Worm (Caenorhabditis elegans): Measurements from ENCODE around the gene T05B4.10.

T05B4.10 gene

DNA sequence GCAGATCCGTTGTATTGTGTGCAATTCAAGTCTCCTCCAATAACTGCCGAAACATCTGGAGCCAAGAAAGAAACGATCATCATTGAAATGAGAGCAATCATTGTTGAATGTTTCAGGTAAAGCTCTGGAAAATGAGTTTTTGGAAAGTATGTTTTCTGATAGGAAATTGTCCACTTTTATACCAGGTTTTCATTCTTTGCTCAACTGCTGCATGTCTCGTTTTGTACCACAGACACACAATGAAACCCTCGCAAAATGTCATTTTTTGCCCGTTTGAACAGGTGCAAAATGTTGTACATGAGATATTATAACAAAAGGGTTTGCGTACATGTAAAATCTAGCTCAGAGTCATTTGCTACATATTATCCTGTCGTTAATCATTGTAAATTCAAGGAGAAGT lies at the start of gene T05B4.10:
Gene T05B4.10, minus strand, starts transcription at position 101 of the 400 bp plus-strand sequence.
- no peak for TF ChIP-seq hlh-1 (tag; optimal IDR thresholded peaks at IDR 0.05)
- no peak for TF ChIP-seq tbx-8 (GFP tag; optimal IDR thresholded peaks at IDR 0.05)
- no peak for TF ChIP-seq zip-8 (tag; optimal IDR thresholded peaks at IDR 0.05)
- TF ChIP-seq ceh-43 (GFP tag; optimal IDR thresholded peaks at IDR 0.05) = no peak
- TF ChIP-seq cnd-1 (tag; optimal IDR thresholded peaks at IDR 0.05) = no peak
- no peak for TF ChIP-seq blmp-1 (tag; optimal IDR thresholded peaks at IDR 0.05)
- TF ChIP-seq drap-1 (GFP tag; optimal IDR thresholded peaks at IDR 0.05) = no peak
- no peak for TF ChIP-seq unc-62 (GFP tag; optimal IDR thresholded peaks at IDR 0.05)

DNA sequence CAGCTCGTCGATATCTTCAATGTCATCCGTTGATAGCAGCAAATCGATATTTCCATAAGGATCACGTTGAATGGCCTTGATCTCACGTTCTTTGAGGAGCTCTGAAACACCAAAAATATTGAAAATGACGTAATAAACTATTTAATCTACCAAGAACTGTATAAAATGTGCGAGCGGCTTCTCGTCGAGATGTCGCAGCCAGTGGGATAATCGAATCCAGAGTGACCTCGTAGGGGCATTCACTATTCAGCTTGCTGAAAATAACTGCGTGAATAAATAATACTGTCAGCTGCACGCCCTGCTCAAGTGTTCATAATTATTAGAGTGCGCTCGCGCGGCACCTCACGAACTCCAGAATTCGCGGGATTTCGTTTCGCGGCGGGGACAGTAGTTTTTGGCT lies 49.6 kb upstream of the T05B4.10 start, which contains the start of gene Y45G5AM.7:
Gene Y45G5AM.7, minus strand, starts transcription at position 101 of the 400 bp plus-strand sequence.
- no peak for TF ChIP-seq nhr-2 (tag; optimal IDR thresholded peaks at IDR 0.05)
- TF ChIP-seq zip-8 (tag; optimal IDR thresholded peaks at IDR 0.05) = peak; percentile 21

DNA sequence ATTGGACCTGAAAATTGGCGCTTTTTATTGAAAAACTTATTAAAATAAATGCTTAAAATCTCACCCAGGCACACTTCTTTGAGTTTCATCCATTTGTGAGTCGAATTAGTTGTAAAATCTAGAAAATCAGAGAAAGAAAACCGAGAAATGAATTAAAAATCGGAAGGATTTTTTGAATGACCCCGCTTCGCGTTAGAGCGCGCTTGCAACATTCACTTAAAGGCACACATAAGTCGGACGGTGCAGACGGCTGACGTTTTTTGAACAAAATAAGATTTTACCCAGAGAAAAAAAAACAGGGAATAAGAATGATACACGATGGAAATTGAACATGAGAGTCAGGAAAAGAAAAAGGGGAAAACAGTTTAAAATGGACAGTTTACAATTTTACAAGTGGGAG lies 49.1 kb upstream of the T05B4.10 start:
- TF ChIP-seq nhr-237 (tag; optimal IDR thresholded peaks at IDR 0.05) = no peak
- no peak for TF ChIP-seq lsy-2 (tag; optimal IDR thresholded peaks at IDR 0.05)
- no peak for TF ChIP-seq ceh-43 (GFP tag; optimal IDR thresholded peaks at IDR 0.05)
- no peak for TF ChIP-seq nhr-76 (tag; optimal IDR thresholded peaks at IDR 0.05)
- no peak for TF ChIP-seq hlh-1 (tag; optimal IDR thresholded peaks at IDR 0.05)
- no peak for TF ChIP-seq flh-1 (GFP tag; optimal IDR thresholded peaks at IDR 0.05)
- no peak for TF ChIP-seq lin-13 (tag; optimal IDR thresholded peaks at IDR 0.05)
- no peak for TF ChIP-seq nhr-28 (tag; optimal IDR thresholded peaks at IDR 0.05)
- peak; percentile 19 for TF ChIP-seq ceh-39 (tag; optimal IDR thresholded peaks at IDR 0.05)
- no peak for TF ChIP-seq lin-32 (GFP tag; optimal IDR thresholded peaks at IDR 0.05)
- TF ChIP-seq unc-120 (tag; optimal IDR thresholded peaks at IDR 0.05; ENCODE audit: poor library complexity, severe bottlenecking) = no peak
- TF ChIP-seq bed-3 (GFP tag; optimal IDR thresholded peaks at IDR 0.05) = no peak
- no peak for TF ChIP-seq unc-62 (GFP tag; optimal IDR thresholded peaks at IDR 0.05)
- peak; percentile 41 for TF ChIP-seq mep-1 (tag; optimal IDR thresholded peaks at IDR 0.05)
- TF ChIP-seq ces-1 (GFP tag; optimal IDR thresholded peaks at IDR 0.05) = peak; percentile 7
- no peak for TF ChIP-seq ceh-83 (GFP tag; optimal IDR thresholded peaks at IDR 0.05)
- TF ChIP-seq M03D4.4 (tag; optimal IDR thresholded peaks at IDR 0.05) = no peak
- TF ChIP-seq mls-2 (tag; optimal IDR thresholded peaks at IDR 0.05) = no peak
- TF ChIP-seq tbx-8 (GFP tag; optimal IDR thresholded peaks at IDR 0.05) = no peak
- no peak for TF ChIP-seq nhr-12 (tag; optimal IDR thresholded peaks at IDR 0.05)
- no peak for TF ChIP-seq ham-2 (GFP tag; optimal IDR thresholded peaks at IDR 0.05)
- TF ChIP-seq ztf-11 (tag; optimal IDR thresholded peaks at IDR 0.05) = no peak

DNA sequence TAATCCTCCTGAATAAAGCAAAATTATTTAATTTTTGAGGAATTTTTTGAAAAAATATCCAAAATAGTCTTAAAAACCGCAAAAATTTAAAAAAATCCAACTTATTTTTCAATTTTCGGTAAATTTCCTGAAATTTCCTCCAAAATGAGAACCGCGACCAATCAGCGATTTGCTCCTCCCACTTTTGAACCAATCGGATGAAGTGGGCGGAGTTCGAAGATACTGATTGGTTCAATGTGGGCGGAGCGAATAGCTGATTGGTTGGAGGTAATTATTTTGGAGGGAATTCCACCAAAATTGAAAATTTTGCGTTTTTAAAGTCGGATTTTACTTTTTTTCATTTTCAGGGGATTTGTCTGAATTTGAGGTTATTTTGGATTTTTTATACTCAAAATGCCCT lies 47.5 kb upstream of the T05B4.10 start:
- no peak for TF ChIP-seq ham-2 (GFP tag; optimal IDR thresholded peaks at IDR 0.05)
- no peak for TF ChIP-seq nhr-12 (tag; optimal IDR thresholded peaks at IDR 0.05)
- TF ChIP-seq cnd-1 (tag; optimal IDR thresholded peaks at IDR 0.05) = no peak
- no peak for TF ChIP-seq ztf-11 (tag; optimal IDR thresholded peaks at IDR 0.05)

DNA sequence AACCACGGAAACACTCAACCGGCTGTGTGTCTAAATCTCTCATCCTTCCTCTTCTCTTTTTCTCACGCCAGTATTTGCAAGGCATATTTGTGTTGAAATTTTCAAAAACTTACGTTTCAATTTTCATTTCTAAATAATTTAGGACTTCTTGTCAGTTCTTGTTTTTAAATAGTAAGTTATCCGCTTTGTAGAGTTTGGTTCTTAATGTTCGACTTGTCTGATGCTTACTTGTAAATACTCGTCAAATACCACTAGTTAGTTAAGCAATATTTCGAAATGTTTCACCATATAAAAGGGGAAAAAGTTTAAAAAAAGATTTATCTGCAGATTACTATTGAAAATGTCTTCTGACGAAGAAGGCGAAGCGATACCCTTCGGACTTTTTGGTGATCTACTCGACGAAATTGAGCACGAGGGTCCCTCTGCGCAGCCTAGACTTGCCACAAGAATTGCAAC lies 44.0 kb upstream of the T05B4.10 start, which contains the start of gene Y45G5AM.3:
Gene Y45G5AM.3, plus strand, starts transcription at position 51 of the 456 bp plus-strand sequence.
- TF ChIP-seq hlh-1 (tag; optimal IDR thresholded peaks at IDR 0.05) (no peak), zip-8 (tag; optimal IDR thresholded peaks at IDR 0.05) (no peak), sptf-1 (tag; optimal IDR thresholded peaks at IDR 0.05) (no peak), sem-2 (GFP tag; optimal IDR thresholded peaks at IDR 0.05) (no peak), nhr-12 (tag; optimal IDR thresholded peaks at IDR 0.05) (no peak), ztf-11 (tag; optimal IDR thresholded peaks at IDR 0.05) (no peak), pha-4 (tag; optimal IDR thresholded peaks at IDR 0.05) (no peak), nhr-237 (tag; optimal IDR thresholded peaks at IDR 0.05) (no peak), unc-62 (GFP tag; optimal IDR thresholded peaks at IDR 0.05) (no peak), ham-2 (GFP tag; optimal IDR thresholded peaks at IDR 0.05) (no peak), elt-3 (tag; optimal IDR thresholded peaks at IDR 0.05) (no peak), unc-120 (tag; optimal IDR thresholded peaks at IDR 0.05; ENCODE audit: poor library complexity, severe bottlenecking) (no peak), lsy-2 (tag; optimal IDR thresholded peaks at IDR 0.05) (no peak)
